Worm (Caenorhabditis elegans): ENCODE results near the gene bcl-7.

- TF ChIP-seq fkh-10 (GFP tag; optimal IDR thresholded peaks at IDR 0.05), result no peak
- TF ChIP-seq lsy-2 (tag; optimal IDR thresholded peaks at IDR 0.05), result no peak
- no peak for TF ChIP-seq zag-1 (tag; optimal IDR thresholded peaks at IDR 0.05)
- no peak for TF ChIP-seq ama-1 (optimal IDR thresholded peaks at IDR 0.05)
Observed at ce11 chrIII:5908408-5908807, 17.5 kb upstream of the bcl-7 start, which contains the start of gene C28H8.3.

Measured in whole organism, L4 larva.